Worm (Caenorhabditis elegans): Measurements from ENCODE around the gene sto-5.

DNA sequence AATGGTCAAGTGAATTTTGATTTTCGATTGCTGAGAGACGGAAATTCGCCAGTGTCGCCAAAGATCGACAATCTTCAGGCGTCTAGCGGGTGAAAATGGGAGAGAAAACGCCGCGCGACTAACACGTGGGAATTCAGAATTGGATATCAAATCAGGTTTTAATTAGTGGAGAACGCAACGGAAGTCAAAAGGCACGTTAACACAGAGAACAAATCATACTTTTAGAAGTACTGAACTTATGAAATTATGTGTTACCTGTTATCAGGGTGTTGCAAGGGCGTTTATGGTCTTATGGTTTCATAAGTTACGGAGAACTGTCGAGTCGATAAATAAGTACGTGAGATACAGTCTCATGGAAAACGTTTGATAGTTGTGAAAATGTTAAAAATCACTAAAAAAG is 46.1 kb upstream of the sto-5 start:
- TF ChIP-seq F10E7.11 (tag; optimal IDR thresholded peaks at IDR 0.05) (no peak), pbrm-1 (GFP tag; IDR thresholded peaks at IDR 0.05) (no peak), nfya-1 (tag; optimal IDR thresholded peaks at IDR 0.05; ENCODE audit: borderline replicate concordance, insufficient read depth) (no peak), unc-62 (GFP tag; optimal IDR thresholded peaks at IDR 0.05) (no peak), F49E8.2 (tag; optimal IDR thresholded peaks at IDR 0.05; ENCODE audit: insufficient read depth) (no peak), F39B2.1 (GFP tag; IDR thresholded peaks at IDR 0.05) (no peak), nfyb-1 (GFP tag; IDR thresholded peaks at IDR 0.05) (no peak), lin-26 (GFP tag; IDR thresholded peaks at IDR 0.05) (no peak)
